Fruit fly (Drosophila melanogaster): ENCODE measurements around the gene bou.
A peak's percentile ranks its signal among the peaks of the same experiment; 100 is the strongest.

bou gene

DNA sequence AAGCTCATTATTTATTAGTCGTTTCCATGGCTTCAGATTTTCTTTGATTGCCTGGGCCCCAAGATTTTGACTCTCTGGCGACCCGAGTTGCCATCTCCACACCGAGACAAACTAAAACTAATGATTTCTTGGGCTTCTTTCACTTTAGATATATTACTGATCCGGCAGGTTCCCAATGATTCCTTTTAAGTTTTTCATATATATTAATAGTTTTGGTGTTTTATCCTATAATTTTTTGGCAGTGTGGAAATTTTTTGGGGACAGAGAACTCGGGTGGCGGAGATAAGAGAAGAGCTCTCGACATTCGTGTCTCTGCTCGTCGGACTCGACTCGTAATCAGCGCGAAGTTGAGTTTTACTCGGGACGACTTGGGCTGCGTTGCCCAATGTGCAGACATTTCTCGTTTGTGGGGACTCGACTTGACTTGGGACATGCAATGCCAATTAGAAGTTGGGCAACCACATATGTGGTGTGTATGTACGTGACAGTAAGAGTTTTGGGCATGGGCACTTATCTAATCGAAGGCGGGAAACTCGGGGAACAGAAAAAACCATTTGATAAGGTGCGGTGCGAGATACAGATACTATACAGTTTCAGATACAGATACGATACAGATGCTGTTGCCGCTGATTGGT is 15.0 kb downstream of the bou start (continued):
- TF ChIP-seq pho (GFP tag; optimal IDR thresholded peaks at IDR 0.05) (peak; percentile 36), Asciz (GFP tag; optimal IDR thresholded peaks at IDR 0.05) (peak; percentile 30), CG17328 (GFP tag; IDR thresholded peaks at IDR 0.05) (peak; percentile 43; the same call in 1 of the 2 replicates), CG2116 (GFP tag; optimal IDR thresholded peaks at IDR 0.05) (peak; percentile 17), al (GFP tag; IDR thresholded peaks at IDR 0.05) (peak; percentile 34; the same call in 1 of the 2 replicates), lola (GFP tag; optimal IDR thresholded peaks at IDR 0.05) (no peak), Dbx (GFP tag; IDR thresholded peaks at IDR 0.05) (no peak), eve (GFP tag; optimal IDR thresholded peaks at IDR 0.05) (peak in 1 of 2 experiments; percentile 42), CG14014 (GFP tag; IDR thresholded peaks at IDR 0.05) (peak; percentile 16; the same call in 1 of the 2 replicates), CG17361 (GFP tag; IDR thresholded peaks at IDR 0.05) (peak; percentile 72), Pdp1 (GFP tag; optimal IDR thresholded peaks at IDR 0.05) (peak in 1 of 2 experiments; percentile 63), Hmx (GFP tag; optimal IDR thresholded peaks at IDR 0.05) (no peak), MBD-R2 (GFP tag; IDR thresholded peaks at IDR 0.05) (peak; percentile 26; the same call in 1 of the 2 replicates), Elba2 (GFP tag; optimal IDR thresholded peaks at IDR 0.05) (no peak), twi (tag; optimal IDR thresholded peaks at IDR 0.05) (peak; percentile 35), oc (tag; optimal IDR thresholded peaks at IDR 0.05) (peak; percentile 29), CG34224 (GFP tag; IDR thresholded peaks at IDR 0.05; ENCODE audit: partially characterized antibody) (no peak), vfl (GFP tag; optimal IDR thresholded peaks at IDR 0.05) (no peak), bbx (GFP tag; IDR thresholded peaks at IDR 0.05; ENCODE audit: partially characterized antibody) (no peak), tap (tag; optimal IDR thresholded peaks at IDR 0.05) (peak; percentile 58), stc (GFP tag; IDR thresholded peaks at IDR 0.05) (0 out of 2 replicates have a peak, but pooled peaks have one; percentile 5), sr (GFP tag; IDR thresholded peaks at IDR 0.05) (no peak), ems (GFP tag; optimal IDR thresholded peaks at IDR 0.05) (peak; percentile 34), CG18262 (tag; optimal IDR thresholded peaks at IDR 0.05) (peak; percentile 73), CG4730 (GFP tag; IDR thresholded peaks at IDR 0.05) (0 out of 2 replicates have a peak, but pooled peaks have one; percentile 15), en (GFP tag; optimal IDR thresholded peaks at IDR 0.05) (no peak), CG30403 (GFP tag; optimal IDR thresholded peaks at IDR 0.05) (peak; percentile 53), CG14667 (GFP tag; IDR thresholded peaks at IDR 0.05) (peak; percentile 41; the same call in 1 of the 2 replicates), B-H1 (GFP tag; IDR thresholded peaks at IDR 0.05) (peak; percentile 47; the same call in 1 of the 3 replicates), CG10543 (GFP tag; optimal IDR thresholded peaks at IDR 0.05) (peak; percentile 35), CG11398 (GFP tag; optimal IDR thresholded peaks at IDR 0.05) (no peak), nerfin-2 (GFP tag; IDR thresholded peaks at IDR 0.05; ENCODE audit: partially characterized antibody) (no peak), pan (optimal IDR thresholded peaks at IDR 0.05) (no peak), pan (GFP tag; optimal IDR thresholded peaks at IDR 0.05 in 1 of 2, IDR thresholded peaks at IDR 0.05 in 1 of 2) (peak in 1 of 2 experiments; percentile 74), Gug (GFP tag; IDR thresholded peaks at IDR 0.05) (0 out of 4 replicates have a peak, but pooled peaks have one; percentile 1), Sox102F (GFP tag; optimal IDR thresholded peaks at IDR 0.05) (peak; percentile 53), dmrt11E (tag; optimal IDR thresholded peaks at IDR 0.05) (peak; percentile 30), CG17912 (GFP tag; optimal IDR thresholded peaks at IDR 0.05) (no peak), sisA (GFP tag; IDR thresholded peaks at IDR 0.05) (0 out of 2 replicates have a peak, but pooled peaks have one; percentile 16), CG31441 (GFP tag; IDR thresholded peaks at IDR 0.05) (peak; percentile 75), ATbp (GFP tag; optimal IDR thresholded peaks at IDR 0.05) (peak; percentile 43), wor (GFP tag; IDR thresholded peaks at IDR 0.05) (no peak), wdn (GFP tag; IDR thresholded peaks at IDR 0.05) (no peak), C15 (GFP tag; IDR thresholded peaks at IDR 0.05) (no peak), CG10274 (GFP tag; optimal IDR thresholded peaks at IDR 0.05) (no peak), nom (GFP tag; optimal IDR thresholded peaks at IDR 0.05) (no peak), CG17385 (GFP tag; optimal IDR thresholded peaks at IDR 0.05) (peak; percentile 50), CG7357 (GFP tag; IDR thresholded peaks at IDR 0.05) (0 out of 3 replicates have a peak, but pooled peaks have one; percentile 39), CG18599 (GFP tag; optimal IDR thresholded peaks at IDR 0.05) (peak; percentile 75)
